Worm (Caenorhabditis elegans): ENCODE results near the gene srt-17.

srt-17 gene

DNA sequence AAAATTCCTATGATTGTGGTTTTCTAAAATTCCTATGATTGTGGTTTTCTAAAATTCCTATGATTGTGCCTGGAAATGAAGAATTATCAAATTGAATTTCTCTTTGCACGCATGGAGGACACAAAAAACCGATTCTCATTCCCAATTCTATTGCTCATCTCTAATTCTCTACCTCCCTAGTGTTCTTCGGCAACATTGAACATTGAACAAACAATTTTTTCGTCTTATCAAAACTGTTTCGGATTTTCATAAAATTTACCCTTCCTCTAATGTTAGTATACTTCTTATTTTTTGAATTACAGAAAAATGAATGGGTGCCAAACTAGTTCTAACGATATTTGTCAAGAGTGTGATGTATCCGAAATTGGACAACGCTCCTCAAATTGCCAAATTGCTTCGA is 11.5 kb upstream of the srt-17 start, which contains the start of gene pals-31:
TSS of gene pals-31 (plus strand) at position 301 of the 400 bp plus-strand sequence.
- TF ChIP-seq lin-13 (GFP tag; optimal IDR thresholded peaks at IDR 0.05) (no peak), nhr-84 (tag; optimal IDR thresholded peaks at IDR 0.05) (no peak), ceh-88 (GFP tag; IDR thresholded peaks at IDR 0.05) (no peak), ceh-90 (tag; optimal IDR thresholded peaks at IDR 0.05) (no peak), nhr-28 (tag; optimal IDR thresholded peaks at IDR 0.05) (no peak), F16B12.6 (tag; optimal IDR thresholded peaks at IDR 0.05) (no peak)

DNA sequence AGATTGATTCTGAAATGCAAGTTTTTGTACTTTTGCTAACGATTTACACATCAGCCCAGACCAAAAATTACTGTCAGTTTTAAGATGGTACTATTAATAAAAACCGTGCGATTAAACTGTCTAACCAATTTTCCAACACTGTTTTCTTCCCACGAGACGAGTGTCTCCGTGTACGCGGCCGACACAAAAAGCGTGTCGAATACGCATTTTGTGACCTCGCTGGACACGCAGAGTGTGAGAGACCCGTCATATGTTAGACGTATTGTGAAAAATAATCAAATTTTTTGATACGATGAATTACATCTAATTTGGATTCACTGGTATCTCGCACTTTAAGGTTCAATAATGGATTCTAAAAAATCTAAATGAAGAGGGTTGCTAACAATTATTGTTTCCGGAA is 10.8 kb upstream of the srt-17 start:
- TF ChIP-seq unc-130 (tag; optimal IDR thresholded peaks at IDR 0.05) = peak; percentile 20
- no peak for TF ChIP-seq ceh-90 (tag; optimal IDR thresholded peaks at IDR 0.05)
- TF ChIP-seq skn-1 (tag; optimal IDR thresholded peaks at IDR 0.05) = no peak
- peak in 1 of 6 experiments; percentile 8 for TF ChIP-seq elt-3 (tag; optimal IDR thresholded peaks at IDR 0.05)
- TF ChIP-seq lin-35 (GFP tag; optimal IDR thresholded peaks at IDR 0.05) = peak in 1 of 2 experiments; percentile 67
- TF ChIP-seq F16B12.6 (tag; optimal IDR thresholded peaks at IDR 0.05) = no peak
- no peak for TF ChIP-seq hlh-17 (GFP tag; optimal IDR thresholded peaks at IDR 0.05; ENCODE audit: borderline replicate concordance)
- TF ChIP-seq nhr-90 (tag; optimal IDR thresholded peaks at IDR 0.05; ENCODE audit: poor library complexity) = peak; percentile 0
- no peak for TF ChIP-seq C04F5.9 (tag; optimal IDR thresholded peaks at IDR 0.05)
- TF ChIP-seq lin-13 (GFP tag; optimal IDR thresholded peaks at IDR 0.05) = no peak
- TF ChIP-seq nhr-20 (tag; optimal IDR thresholded peaks at IDR 0.05) = peak; percentile 33
- no peak for TF ChIP-seq fkh-8 (tag; optimal IDR thresholded peaks at IDR 0.05)
- peak; percentile 80 for TF ChIP-seq nhr-85 (tag)
- TF ChIP-seq elt-2 (tag; optimal IDR thresholded peaks at IDR 0.05) = peak; percentile 29
- no peak for TF ChIP-seq ztf-11 (tag; optimal IDR thresholded peaks at IDR 0.05)
- TF ChIP-seq lsy-2 (tag; optimal IDR thresholded peaks at IDR 0.05) = peak in 1 of 2 experiments; percentile 10
- no peak for TF ChIP-seq isw-1 (GFP tag; IDR thresholded peaks at IDR 0.05)
- no peak for TF ChIP-seq unc-86 (tag; optimal IDR thresholded peaks at IDR 0.05)
- no peak for TF ChIP-seq efl-3 (GFP tag; optimal IDR thresholded peaks at IDR 0.05)
- TF ChIP-seq nhr-237 (tag; optimal IDR thresholded peaks at IDR 0.05) = no peak
- TF ChIP-seq ceh-88 (GFP tag; IDR thresholded peaks at IDR 0.05) = no peak
- TF ChIP-seq egl-27 (tag; optimal IDR thresholded peaks at IDR 0.05) = no peak
- no peak for TF ChIP-seq nhr-11 (tag; optimal IDR thresholded peaks at IDR 0.05)
- TF ChIP-seq Y116A8C.19 (tag; optimal IDR thresholded peaks at IDR 0.05; ENCODE audit: borderline replicate concordance) = no peak
- peak; percentile 35 for TF ChIP-seq blmp-1 (tag; optimal IDR thresholded peaks at IDR 0.05)
- peak in 1 of 2 experiments; percentile 47 for TF ChIP-seq mdl-1 (tag; optimal IDR thresholded peaks at IDR 0.05)
- peak; percentile 27 for TF ChIP-seq C16A3.4 (tag; optimal IDR thresholded peaks at IDR 0.05)
- TF ChIP-seq lin-14 (GFP tag; optimal IDR thresholded peaks at IDR 0.05) = peak; percentile 95
- TF ChIP-seq ets-5 (GFP tag; IDR thresholded peaks at IDR 0.05) = no peak
- no peak for TF ChIP-seq tlp-1 (tag; optimal IDR thresholded peaks at IDR 0.05)
- TF ChIP-seq fkh-10 (GFP tag; optimal IDR thresholded peaks at IDR 0.05) = no peak
- no peak for TF ChIP-seq rnt-1 (tag; optimal IDR thresholded peaks at IDR 0.05)
- no peak for TF ChIP-seq nhr-12 (tag; optimal IDR thresholded peaks at IDR 0.05)
- no peak for TF ChIP-seq hpl-2 (GFP tag; optimal IDR thresholded peaks at IDR 0.05)
- no peak for TF ChIP-seq lin-15B (tag; optimal IDR thresholded peaks at IDR 0.05)
- no peak for TF ChIP-seq mef-2 (tag; optimal IDR thresholded peaks at IDR 0.05)
- TF ChIP-seq egl-13 (tag; optimal IDR thresholded peaks at IDR 0.05) = no peak
- peak; percentile 66 for TF ChIP-seq snpc-4 (tag; optimal IDR thresholded peaks at IDR 0.05)
- TF ChIP-seq ama-1 (optimal IDR thresholded peaks at IDR 0.05) = no peak
- peak; percentile 44 for TF ChIP-seq snu-23 (GFP tag; optimal IDR thresholded peaks at IDR 0.05)
- TF ChIP-seq nhr-71 (tag; optimal IDR thresholded peaks at IDR 0.05) = peak; percentile 27
- TF ChIP-seq dpl-1 (GFP tag; optimal IDR thresholded peaks at IDR 0.05) = no peak
- no peak for TF ChIP-seq grh-1 (GFP tag; IDR thresholded peaks at IDR 0.05)
- no peak for TF ChIP-seq C34B4.2 (tag; optimal IDR thresholded peaks at IDR 0.05)
- no peak for TF ChIP-seq sptf-1 (tag; optimal IDR thresholded peaks at IDR 0.05)
- no peak for TF ChIP-seq ceh-82 (tag; optimal IDR thresholded peaks at IDR 0.05)
- TF ChIP-seq aly-2 (tag; optimal IDR thresholded peaks at IDR 0.05) = no peak
